Worm (Caenorhabditis elegans) whole organism, young adult: ENCODE measurements around the gene lact-5.
A peak's percentile ranks its signal among the peaks of the same experiment; 100 is the strongest.

Experiments used
- B0336.3 ChIP-seq: fragments of 200-800 bp; sonication (Bioruptor generic); IDR thresholded peaks from 2 replicates; pipeline ENCODE4 v1.3.6; 2022; ENCODE audit warnings: missing genetic modification characterization, missing compliant biosample characterization
- F22D6.2 ChIP-seq: sonication (generic microtip); optimal IDR thresholded peaks from 2 replicates; lab custom pipeline; 2016; ENCODE audit warnings: mild to moderate bottlenecking, missing genetic modification characterization, missing compliant biosample characterization
- F23B12.7 ChIP-seq: sonication (generic microtip); optimal IDR thresholded peaks from 2 replicates; lab custom pipeline; 2017; ENCODE audit warnings: missing genetic modification characterization, mild to moderate bottlenecking, missing compliant biosample characterization, antibody characterized with exemption, moderate library complexity; ENCODE audit not compliant: insufficient read depth
- F39B2.1 ChIP-seq: fragments of 200-800 bp; sonication (Bioruptor generic); IDR thresholded peaks from 2 replicates; pipeline ENCODE4 v1.3.6; 2022; ENCODE audit warnings: missing genetic modification reagents, missing genetic modification characterization, missing compliant biosample characterization
- F52B5.7 ChIP-seq: sonication (generic microtip); optimal IDR thresholded peaks from 2 replicates; lab custom pipeline; 2016; ENCODE audit warnings: mild to moderate bottlenecking, missing genetic modification characterization, missing compliant biosample characterization
- F57A8.1 ChIP-seq: fragments of 200-800 bp; sonication (Bioruptor generic); optimal IDR thresholded peaks from 2 replicates; lab custom pipeline; 2018; ENCODE audit warnings: mild to moderate bottlenecking, missing genetic modification characterization, moderate library complexity, missing compliant biosample characterization
- Y95B8A.8 ChIP-seq: fragments of 200-800 bp; sonication (Bioruptor generic); IDR thresholded peaks from 2 replicates; pipeline ENCODE4 v1.3.6; 2022; ENCODE audit warnings: missing genetic modification reagents, missing genetic modification characterization, missing compliant biosample characterization
- ZK185.1 ChIP-seq: sonication (generic microtip); optimal IDR thresholded peaks from 2 replicates; lab custom pipeline; 2016; ENCODE audit warnings: mild to moderate bottlenecking, missing genetic modification characterization, missing compliant biosample characterization; ENCODE audit not compliant: poor library complexity, severe bottlenecking
- ama-1 ChIP-seq, 3 experiments: fragments of 150-350 bp in 1 of 3; sonication (generic microtip) in 2 of 3; optimal IDR thresholded peaks; 2 replicates each; lab custom pipeline; 2014 to 2018; ENCODE audit warnings: missing biosample characterization in 2 of 3, missing genetic modification characterization in 2 of 3, missing genetic modification reagents in 2 of 3
- aptf-3 ChIP-seq: fragments of 200-800 bp; sonication (Bioruptor generic); IDR thresholded peaks from 2 replicates; pipeline ENCODE4 v1.3.6; 2022; ENCODE audit warnings: missing genetic modification characterization, missing compliant biosample characterization
- atf-7 ChIP-seq: sonication (generic microtip); optimal IDR thresholded peaks from 2 replicates; lab custom pipeline; 2017; ENCODE audit warnings: mild to moderate bottlenecking, missing genetic modification characterization, missing compliant biosample characterization
- athp-1 ChIP-seq: sonication (generic microtip); optimal IDR thresholded peaks from 2 replicates; lab custom pipeline; 2017; ENCODE audit warnings: mild to moderate bottlenecking, missing genetic modification characterization, missing compliant biosample characterization
- ccch-3 ChIP-seq: fragments of 200-800 bp; sonication (Bioruptor generic); optimal IDR thresholded peaks from 2 replicates; lab custom pipeline; 2018; ENCODE audit warnings: mild to moderate bottlenecking, missing genetic modification characterization, missing compliant biosample characterization
- cebp-1 ChIP-seq, 2 experiments: fragments of 200-800 bp in 1 of 2; sonication (Bioruptor generic) in 1 of 2; sonication (generic microtip) in 1 of 2; IDR thresholded peaks in 1 of 2; optimal IDR thresholded peaks in 1 of 2; 2 replicates each; pipeline versions ENCODE4 v1.3.6 to Lab custom; 2017 to 2022; ENCODE audit warnings: missing compliant biosample characterization in 2 of 2, missing genetic modification characterization in 2 of 2, mild to moderate bottlenecking in 1 of 2, missing genetic modification reagents in 1 of 2, moderate library complexity in 1 of 2
- cebp-2 ChIP-seq: fragments of 200-800 bp; sonication (Bioruptor generic); IDR thresholded peaks from 2 replicates; pipeline ENCODE4 v1.3.6; 2022; ENCODE audit warnings: missing genetic modification characterization, missing compliant biosample characterization
- ceh-100 ChIP-seq: fragments of 200-800 bp; sonication (Bioruptor generic); IDR thresholded peaks from 2 replicates; pipeline ENCODE4 v1.3.6; 2022; ENCODE audit warnings: missing genetic modification reagents, missing genetic modification characterization, missing compliant biosample characterization
- ceh-79 ChIP-seq: sonication (generic microtip); optimal IDR thresholded peaks from 2 replicates; lab custom pipeline; 2017; ENCODE audit warnings: mild to moderate bottlenecking, missing genetic modification characterization, missing compliant biosample characterization
- ceh-91 ChIP-seq: fragments of 200-800 bp; sonication (Bioruptor generic); IDR thresholded peaks from 2 replicates; pipeline ENCODE4 v1.3.6; 2022; ENCODE audit warnings: missing genetic modification reagents, missing genetic modification characterization, missing compliant biosample characterization
- chd-7 ChIP-seq: sonication (generic microtip); optimal IDR thresholded peaks from 2 replicates; lab custom pipeline; 2016; ENCODE audit warnings: mild to moderate bottlenecking, missing genetic modification characterization, moderate library complexity, missing compliant biosample characterization
- egl-44 ChIP-seq: fragments of 200-800 bp; sonication (Bioruptor generic); IDR thresholded peaks from 2 replicates; pipeline ENCODE4 v1.3.6; 2022; ENCODE audit warnings: missing genetic modification reagents, missing genetic modification characterization, missing compliant biosample characterization
- ekl-4 ChIP-seq: fragments of 200-800 bp; sonication (Bioruptor generic); IDR thresholded peaks from 2 replicates; pipeline ENCODE4 v1.3.6; 2022; ENCODE audit warnings: missing genetic modification reagents, missing genetic modification characterization, missing compliant biosample characterization
- him-1 ChIP-seq: sonication (generic microtip); optimal IDR thresholded peaks from 2 replicates; lab custom pipeline; 2016; ENCODE audit warnings: missing genotype, missing genetic modification reagents, missing genetic modification characterization, missing compliant biosample characterization
- hlh-26 ChIP-seq: fragments of 200-800 bp; sonication (Bioruptor generic); conservative IDR thresholded peaks from 2 replicates; pipeline ENCODE4 v1.3.6; 2022; ENCODE audit warnings: missing genetic modification reagents, missing genetic modification characterization, missing compliant biosample characterization
- hmg-20 ChIP-seq: fragments of 200-800 bp; sonication (Bioruptor generic); IDR thresholded peaks from 2 replicates; pipeline ENCODE4 v1.3.6; 2022; ENCODE audit warnings: missing genetic modification reagents, missing genetic modification characterization, missing compliant biosample characterization
- let-607 ChIP-seq, 2 experiments: fragments of 200-800 bp in 1 of 2; sonication (Bioruptor generic) in 1 of 2; sonication (generic microtip) in 1 of 2; optimal IDR thresholded peaks; 2 replicates each; lab custom pipeline; 2016 to 2018; ENCODE audit warnings: mild to moderate bottlenecking in 2 of 2, missing compliant biosample characterization in 2 of 2, missing genetic modification characterization in 2 of 2, moderate library complexity in 2 of 2, missing genotype in 1 of 2
- lin-26 ChIP-seq: fragments of 200-800 bp; sonication (Bioruptor generic); IDR thresholded peaks from 2 replicates; pipeline ENCODE4 v1.3.6; 2022; ENCODE audit warnings: missing genetic modification reagents, missing genetic modification characterization, missing compliant biosample characterization
- lin-40 ChIP-seq: sonication (generic microtip); optimal IDR thresholded peaks from 2 replicates; lab custom pipeline; 2016; ENCODE audit warnings: missing genetic modification characterization, mild to moderate bottlenecking, missing compliant biosample characterization, missing genotype, missing genetic modification reagents
- lsl-1 ChIP-seq: fragments of 200-800 bp; sonication (Bioruptor generic); optimal IDR thresholded peaks from 2 replicates; lab custom pipeline; 2018; ENCODE audit warnings: mild to moderate bottlenecking, missing genetic modification characterization, moderate library complexity, missing compliant biosample characterization
- madf-10 ChIP-seq: sonication (generic microtip); optimal IDR thresholded peaks from 2 replicates; lab custom pipeline; 2016; ENCODE audit warnings: mild to moderate bottlenecking, missing genetic modification characterization, missing compliant biosample characterization
- mxl-1 ChIP-seq: sonication (generic microtip); optimal IDR thresholded peaks from 2 replicates; lab custom pipeline; 2016; ENCODE audit warnings: missing genetic modification characterization, missing compliant biosample characterization
- nfya-2 ChIP-seq: fragments of 200-800 bp; sonication (Bioruptor generic); IDR thresholded peaks from 2 replicates; pipeline ENCODE4 v1.3.6; 2022; ENCODE audit warnings: missing genetic modification reagents, missing genetic modification characterization, missing compliant biosample characterization
- nhr-27 ChIP-seq: fragments of 200-800 bp; sonication (Bioruptor generic); optimal IDR thresholded peaks from 2 replicates; lab custom pipeline; 2018; ENCODE audit warnings: mild to moderate bottlenecking, missing genetic modification characterization, moderate library complexity, missing compliant biosample characterization
- nhr-90 ChIP-seq: sonication (generic microtip); optimal IDR thresholded peaks from 2 replicates; lab custom pipeline; 2016; ENCODE audit warnings: missing genotype, mild to moderate bottlenecking, missing genetic modification characterization, missing compliant biosample characterization
- pbrm-1 ChIP-seq: fragments of 200-800 bp; sonication (Bioruptor generic); IDR thresholded peaks from 2 replicates; pipeline ENCODE4 v1.3.6; 2022; ENCODE audit warnings: missing genetic modification reagents, missing genetic modification characterization, missing compliant biosample characterization
- pha-4 ChIP-seq: fragments of 150-350 bp; sonication (generic microtip); optimal IDR thresholded peaks from 2 replicates; lab custom pipeline; 2014; ENCODE audit warnings: missing biosample characterization, missing genetic modification reagents, missing genetic modification characterization
- rec-8 ChIP-seq, 2 experiments: sonication (generic microtip); optimal IDR thresholded peaks; 2 replicates each; lab custom pipeline; 2016; ENCODE audit warnings: mild to moderate bottlenecking in 2 of 2, missing genetic modification characterization in 2 of 2, missing genetic modification reagents in 2 of 2, missing genotype in 2 of 2, missing biosample characterization in 1 of 2, missing compliant biosample characterization in 1 of 2, moderate library complexity in 1 of 2
- sdz-38 ChIP-seq: sonication (generic microtip); optimal IDR thresholded peaks from 2 replicates; lab custom pipeline; 2016; ENCODE audit warnings: missing genotype, missing genetic modification characterization, missing compliant biosample characterization
- snpc-4 ChIP-seq, 5 experiments: fragments of 150-350 bp in 1 of 5; sonication (generic microtip) in 4 of 5; optimal IDR thresholded peaks; 2 replicates each; lab custom pipeline; 2014 to 2018; ENCODE audit warnings: missing genetic modification characterization in 5 of 5, missing biosample characterization in 3 of 5, antibody characterized with exemption in 2 of 5, mild to moderate bottlenecking in 2 of 5, missing compliant biosample characterization in 2 of 5, missing genotype in 2 of 5, moderate library complexity in 2 of 5, missing genetic modification reagents in 1 of 5
- unc-130 ChIP-seq: sonication (generic microtip); optimal IDR thresholded peaks from 2 replicates; lab custom pipeline; 2016; ENCODE audit warnings: missing genetic modification reagents, missing genetic modification characterization, missing compliant biosample characterization
- unc-62 ChIP-seq: fragments of 150-350 bp; optimal IDR thresholded peaks from 2 replicates; lab custom pipeline; 2014; ENCODE audit warnings: missing biosample characterization, missing genetic modification reagents, missing genetic modification characterization
- zfh-2 ChIP-seq: fragments of 200-800 bp; sonication (Bioruptor generic); conservative IDR thresholded peaks from 2 replicates; pipeline ENCODE4 v1.3.6; 2022; ENCODE audit warnings: missing genetic modification reagents, missing genetic modification characterization, missing compliant biosample characterization
- zim-3 ChIP-seq: sonication (generic microtip); optimal IDR thresholded peaks from 2 replicates; lab custom pipeline; 2017; ENCODE audit warnings: mild to moderate bottlenecking, missing genetic modification characterization, moderate library complexity, missing compliant biosample characterization
- ztf-22 ChIP-seq: fragments of 200-800 bp; sonication (Bioruptor generic); optimal IDR thresholded peaks from 2 replicates; lab custom pipeline; 2018; ENCODE audit warnings: mild to moderate bottlenecking, missing genetic modification characterization, moderate library complexity, missing compliant biosample characterization
- ztf-25 ChIP-seq: fragments of 200-800 bp; sonication (Bioruptor generic); IDR thresholded peaks from 2 replicates; pipeline ENCODE4 v1.3.6; 2022; ENCODE audit warnings: missing genetic modification reagents, missing genetic modification characterization, missing compliant biosample characterization
- ztf-3 ChIP-seq: fragments of 200-800 bp; sonication (Bioruptor generic); optimal IDR thresholded peaks from 2 replicates; lab custom pipeline; 2018; ENCODE audit warnings: mild to moderate bottlenecking, missing genetic modification characterization, missing compliant biosample characterization
- ztf-6 ChIP-seq: fragments of 200-800 bp; sonication (Bioruptor generic); IDR thresholded peaks from 2 replicates; pipeline ENCODE4 v1.3.6; 2022; ENCODE audit warnings: missing genetic modification reagents, missing genetic modification characterization, missing compliant biosample characterization

The lact-5 gene

ce11 chrII:4851594-4852106, 30.1 kb upstream of the lact-5 start, which contains the start of gene dnj-9 (continued):
- TF ChIP-seq ceh-79 (tag; lab: Kevin White, UChicago) (no peak), Y95B8A.8 (GFP tag; lab: Robert Waterston, UW) (peak; percentile 77; the same call in 1 of the 2 replicates), F39B2.1 (GFP tag; lab: Robert Waterston, UW) (peak; percentile 75), pbrm-1 (GFP tag; lab: Robert Waterston, UW) (peak; percentile 91), lin-40 (tag; lab: Kevin White, UChicago) (peak; percentile 97), F52B5.7 (tag; lab: Kevin White, UChicago) (no peak), madf-10 (tag; lab: Kevin White, UChicago) (peak; percentile 71), mxl-1 (tag; lab: Kevin White, UChicago) (no peak), cebp-2 (GFP tag; lab: Robert Waterston, UW) (no peak), aptf-3 (GFP tag; lab: Robert Waterston, UW) (no peak), unc-130 (GFP tag; lab: Kevin White, UChicago) (peak; percentile 75), pha-4 (tag; lab: Kevin White, UChicago) (peak; percentile 94), lin-26 (GFP tag; lab: Robert Waterston, UW) (peak; percentile 40; the same call in 1 of the 2 replicates), ztf-22 (GFP tag; lab: Kevin White, UChicago) (no peak), hlh-26 (no peak), nfya-2 (GFP tag; lab: Robert Waterston, UW) (no peak), ekl-4 (peak; percentile 96), zfh-2 (GFP tag; lab: Robert Waterston, UW) (no peak), ceh-91 (GFP tag; lab: Robert Waterston, UW) (peak; percentile 69), zim-3 (tag; lab: Kevin White, UChicago) (no peak), ccch-3 (GFP tag; lab: Kevin White, UChicago) (no peak), cebp-1 (GFP tag; IDR thresholded peaks at IDR 0.05; lab: Robert Waterston, UW) (peak; percentile 54), cebp-1 (tag; optimal IDR thresholded peaks at IDR 0.05; lab: Kevin White, UChicago) (peak; percentile 92), ceh-100 (GFP tag; lab: Robert Waterston, UW) (peak; percentile 84), rec-8 (tag; optimal IDR thresholded peaks at IDR 0.05; lab: Kevin White, UChicago) (peak in 1 of 2 experiments; percentile 21), ztf-3 (GFP tag; lab: Kevin White, UChicago) (no peak), ama-1 (optimal IDR thresholded peaks at IDR 0.05; lab: Kevin White, UChicago) (no peak), ama-1 (GFP tag; optimal IDR thresholded peaks at IDR 0.05; lab: Kevin White, UChicago) (peak in 1 of 2 experiments; percentile 62), nhr-90 (tag; lab: Kevin White, UChicago) (no peak), F23B12.7 (tag; lab: Kevin White, UChicago) (peak; percentile 92), let-607 (tag; optimal IDR thresholded peaks at IDR 0.05; lab: Kevin White, UChicago) (peak; percentile 41 to 82), sdz-38 (tag; lab: Kevin White, UChicago) (no peak), ztf-6 (no peak), chd-7 (tag; lab: Kevin White, UChicago) (peak; percentile 81), F22D6.2 (tag; lab: Kevin White, UChicago) (peak; percentile 87), egl-44 (peak; percentile 82; the same call in 1 of the 2 replicates), him-1 (tag; lab: Kevin White, UChicago) (peak; percentile 81), unc-62 (GFP tag; lab: Kevin White, UChicago) (no peak), ZK185.1 (peak; percentile 95), lsl-1 (peak; percentile 82), athp-1 (tag; lab: Kevin White, UChicago) (peak; percentile 66), atf-7 (tag; lab: Kevin White, UChicago) (peak; percentile 82), ztf-25 (0 out of 2 replicates have a peak, but pooled peaks have one; percentile 41), B0336.3 (GFP tag; lab: Robert Waterston, UW) (peak; percentile 93), hmg-20 (GFP tag; lab: Robert Waterston, UW) (peak; percentile 85), F57A8.1 (peak; percentile 35), nhr-27 (peak; percentile 41), snpc-4 (GFP tag; optimal IDR thresholded peaks at IDR 0.05; lab: Kevin White, UChicago) (peak; percentile 74), snpc-4 (tag; optimal IDR thresholded peaks at IDR 0.05; lab: Kevin White, UChicago) (peak in 3 of 4 experiments; percentile 82 to 86 (median 84))
